Worm (Caenorhabditis elegans) whole organism, L1 larva: Measurements from ENCODE around the gene C10C6.3.

Source experiments
- C34B4.2 ChIP-seq: sonication (generic microtip); optimal IDR thresholded peaks from 2 replicates; lab custom pipeline; 2017; ENCODE audit warnings: mild to moderate bottlenecking, missing genetic modification characterization, missing compliant biosample characterization
- F16B12.6 ChIP-seq: fragments of 150-350 bp; optimal IDR thresholded peaks from 2 replicates; lab custom pipeline; 2014; ENCODE audit warnings: missing biosample characterization, missing genetic modification characterization
- aha-1 ChIP-seq: fragments of 150-350 bp; optimal IDR thresholded peaks from 2 replicates; lab custom pipeline; 2014; ENCODE audit warnings: missing biosample characterization, missing genetic modification characterization
- blmp-1 ChIP-seq: fragments of 150-350 bp; optimal IDR thresholded peaks from 2 replicates; lab custom pipeline; 2014; ENCODE audit warnings: missing biosample characterization, missing genetic modification characterization
- ceh-63 ChIP-seq: fragments of 200-800 bp; sonication (Bioruptor generic); optimal IDR thresholded peaks from 2 replicates; lab custom pipeline; 2018; ENCODE audit warnings: mild to moderate bottlenecking, missing genetic modification characterization, missing compliant biosample characterization
- ces-1 ChIP-seq: fragments of 150-350 bp; optimal IDR thresholded peaks from 2 replicates; lab custom pipeline; 2014; ENCODE audit warnings: missing biosample characterization, missing genetic modification reagents, missing genetic modification characterization
- dpl-1 ChIP-seq, 3 experiments: fragments of 150-350 bp in 2 of 3; sonication (generic microtip) in 1 of 3; optimal IDR thresholded peaks; 2 replicates each; lab custom pipeline; 2014 to 2017; ENCODE audit warnings: missing biosample characterization in 3 of 3, missing genetic modification characterization in 3 of 3, missing genetic modification reagents in 3 of 3
- efl-1 ChIP-seq, 4 experiments: fragments of 150-350 bp; optimal IDR thresholded peaks in 3 of 4; peaks in 1 of 4; 1 replicate in 1 of 4; 2 replicates in 3 of 4; lab custom pipeline; 2014; ENCODE audit warnings: missing biosample characterization in 2 of 4, missing genetic modification characterization in 2 of 4, missing genetic modification reagents in 2 of 4
- egl-27 ChIP-seq, 2 experiments: fragments of 150-350 bp in 1 of 2; sonication (generic microtip); optimal IDR thresholded peaks; 3 replicates each; lab custom pipeline; 2017 to 2018; ENCODE audit warnings: missing biosample characterization in 2 of 2, missing genetic modification characterization in 2 of 2, missing genetic modification reagents in 2 of 2
- elt-3 ChIP-seq, 6 experiments: fragments of 150-350 bp in 1 of 6; sonication (generic microtip); optimal IDR thresholded peaks; 2 replicates each; lab custom pipeline; 2017 to 2018; ENCODE audit warnings: missing biosample characterization in 6 of 6, missing genetic modification characterization in 6 of 6, inconsistent platforms in 1 of 6
- fkh-4 ChIP-seq: sonication (generic microtip); optimal IDR thresholded peaks from 2 replicates; lab custom pipeline; 2016; ENCODE audit warnings: missing compliant biosample characterization, missing genetic modification characterization, borderline replicate concordance
- fos-1 ChIP-seq: fragments of 150-350 bp; optimal IDR thresholded peaks from 2 replicates; lab custom pipeline; 2014; ENCODE audit warnings: missing biosample characterization, missing genetic modification characterization
- grh-1 ChIP-seq: fragments of 200-800 bp; sonication (Bioruptor generic); IDR thresholded peaks from 2 replicates; pipeline ENCODE4 v1.3.6; 2022; ENCODE audit warnings: missing genetic modification reagents, missing genetic modification characterization, missing compliant biosample characterization
- hlh-4 ChIP-seq: sonication (generic microtip); optimal IDR thresholded peaks from 2 replicates; lab custom pipeline; 2016; ENCODE audit warnings: mild to moderate bottlenecking, missing genetic modification characterization, missing compliant biosample characterization
- hpl-2 ChIP-seq: fragments of 150-350 bp; optimal IDR thresholded peaks from 2 replicates; lab custom pipeline; 2014; ENCODE audit warnings: missing biosample characterization, missing genetic modification reagents, missing genetic modification characterization
- irx-1 ChIP-seq: sonication (generic microtip); optimal IDR thresholded peaks from 2 replicates; lab custom pipeline; 2016; ENCODE audit warnings: missing genetic modification characterization, missing compliant biosample characterization
- lin-14 ChIP-seq: fragments of 200-800 bp; sonication (Bioruptor generic); optimal IDR thresholded peaks from 2 replicates; lab custom pipeline; 2018; ENCODE audit warnings: mild to moderate bottlenecking, missing genetic modification characterization, moderate library complexity, missing compliant biosample characterization
- lin-35 ChIP-seq, 2 experiments: fragments of 150-350 bp; optimal IDR thresholded peaks; 2 replicates each; lab custom pipeline; 2014; ENCODE audit warnings: missing biosample characterization in 2 of 2, missing genetic modification characterization in 2 of 2, missing genetic modification reagents in 2 of 2
- lin-39 ChIP-seq: fragments of 150-350 bp; optimal IDR thresholded peaks from 2 replicates; lab custom pipeline; 2014; ENCODE audit warnings: missing biosample characterization, missing genetic modification reagents, missing genetic modification characterization
- lir-3 ChIP-seq: sonication (generic microtip); optimal IDR thresholded peaks from 2 replicates; lab custom pipeline; 2016; ENCODE audit warnings: mild to moderate bottlenecking, missing genetic modification characterization, moderate library complexity, missing compliant biosample characterization; ENCODE audit not compliant: poor library complexity
- lsy-2 ChIP-seq, 2 experiments: fragments of 150-350 bp; optimal IDR thresholded peaks; 2 replicates each; lab custom pipeline; 2014; ENCODE audit warnings: missing biosample characterization in 2 of 2, missing genetic modification characterization in 2 of 2
- mab-9 ChIP-seq: fragments of 200-800 bp; sonication (Bioruptor generic); IDR thresholded peaks from 2 replicates; pipeline ENCODE4 v1.3.6; 2022; ENCODE audit warnings: missing genetic modification reagents, missing genetic modification characterization, missing compliant biosample characterization
- mef-2 ChIP-seq: fragments of 150-350 bp; optimal IDR thresholded peaks from 2 replicates; lab custom pipeline; 2014; ENCODE audit warnings: missing biosample characterization, missing genetic modification characterization
- mep-1 ChIP-seq: fragments of 150-350 bp; optimal IDR thresholded peaks from 2 replicates; lab custom pipeline; 2014; ENCODE audit warnings: missing biosample characterization, missing genetic modification characterization
- nhr-11 ChIP-seq: fragments of 150-350 bp; optimal IDR thresholded peaks from 2 replicates; lab custom pipeline; 2014; ENCODE audit warnings: missing biosample characterization, missing genetic modification characterization
- nhr-19 ChIP-seq: fragments of 200-800 bp; sonication (Bioruptor generic); conservative IDR thresholded peaks from 2 replicates; pipeline ENCODE4 v1.3.6; 2022; ENCODE audit warnings: missing genetic modification characterization, missing compliant biosample characterization
- nhr-20 ChIP-seq: sonication (generic microtip); optimal IDR thresholded peaks from 2 replicates; lab custom pipeline; 2016; ENCODE audit warnings: mild to moderate bottlenecking, missing genetic modification characterization, missing compliant biosample characterization
- nhr-28 ChIP-seq: fragments of 150-350 bp; optimal IDR thresholded peaks from 2 replicates; lab custom pipeline; 2014; ENCODE audit warnings: missing biosample characterization, missing genetic modification characterization
- nhr-47 ChIP-seq: sonication (generic microtip); optimal IDR thresholded peaks from 2 replicates; lab custom pipeline; 2016; ENCODE audit warnings: mild to moderate bottlenecking, missing genetic modification characterization, moderate library complexity, missing compliant biosample characterization
- nhr-71 ChIP-seq: sonication (generic microtip); optimal IDR thresholded peaks from 2 replicates; lab custom pipeline; 2016; ENCODE audit warnings: mild to moderate bottlenecking, missing genetic modification characterization, moderate library complexity, missing compliant biosample characterization
- nhr-85 ChIP-seq: sonication (generic microtip); peaks from one replicate; lab custom pipeline; 2016; ENCODE audit warnings: missing genetic modification characterization, inconsistent platforms, missing compliant biosample characterization
- nhr-90 ChIP-seq: sonication (generic microtip); optimal IDR thresholded peaks from 2 replicates; lab custom pipeline; 2016; ENCODE audit warnings: mild to moderate bottlenecking, missing genetic modification characterization, missing compliant biosample characterization; ENCODE audit not compliant: poor library complexity
- pag-3 ChIP-seq: sonication (generic microtip); optimal IDR thresholded peaks from 2 replicates; lab custom pipeline; 2017; ENCODE audit warnings: missing genetic modification characterization, mild to moderate bottlenecking, missing compliant biosample characterization, antibody characterized with exemption, borderline replicate concordance; ENCODE audit not compliant: insufficient read depth
- pax-3 ChIP-seq: fragments of 200-800 bp; sonication (Bioruptor generic); optimal IDR thresholded peaks from 2 replicates; lab custom pipeline; 2018; ENCODE audit warnings: mild to moderate bottlenecking, missing genetic modification characterization, moderate library complexity, missing compliant biosample characterization
- rnt-1 ChIP-seq: sonication (generic microtip); optimal IDR thresholded peaks from 2 replicates; lab custom pipeline; 2016; ENCODE audit warnings: mild to moderate bottlenecking, missing genetic modification characterization, moderate library complexity, missing compliant biosample characterization
- skn-1 ChIP-seq: fragments of 150-350 bp; optimal IDR thresholded peaks from 2 replicates; lab custom pipeline; 2014; ENCODE audit warnings: missing biosample characterization, missing genetic modification characterization
- snpc-4 ChIP-seq: fragments of 150-350 bp; optimal IDR thresholded peaks from 2 replicates; lab custom pipeline; 2014; ENCODE audit warnings: missing biosample characterization, missing genetic modification characterization
- snu-23 ChIP-seq: sonication (generic microtip); optimal IDR thresholded peaks from 2 replicates; lab custom pipeline; 2016; ENCODE audit warnings: missing genetic modification characterization, missing compliant biosample characterization
- sptf-1 ChIP-seq: fragments of 150-350 bp; optimal IDR thresholded peaks from 2 replicates; lab custom pipeline; 2014; ENCODE audit warnings: missing biosample characterization, missing genetic modification characterization
- tbx-2 ChIP-seq: sonication (generic microtip); optimal IDR thresholded peaks from 2 replicates; lab custom pipeline; 2016; ENCODE audit warnings: missing genetic modification characterization, missing compliant biosample characterization
- unc-130 ChIP-seq: fragments of 150-350 bp; optimal IDR thresholded peaks from 2 replicates; lab custom pipeline; 2017; ENCODE audit warnings: missing biosample characterization, missing genetic modification characterization, inconsistent platforms
- unc-98 ChIP-seq: fragments of 200-800 bp; sonication (Bioruptor generic); IDR thresholded peaks from 2 replicates; pipeline ENCODE4 v1.3.6; 2022; ENCODE audit warnings: missing genetic modification characterization, missing compliant biosample characterization
- vab-15 ChIP-seq: sonication (generic microtip); optimal IDR thresholded peaks from 2 replicates; lab custom pipeline; 2017; ENCODE audit warnings: missing genotype, mild to moderate bottlenecking, missing genetic modification characterization, missing compliant biosample characterization
- zag-1 ChIP-seq: fragments of 150-350 bp; optimal IDR thresholded peaks from 2 replicates; lab custom pipeline; 2014; ENCODE audit warnings: missing biosample characterization, missing genetic modification characterization

Gene C10C6.3

ce11 chrIV:11493899-11494298 is 28.9 kb upstream of the C10C6.3 start:
- TF ChIP-seq egl-27 (tag; optimal IDR thresholded peaks at IDR 0.05; lab: Kevin White, UChicago) (peak in 1 of 2 experiments; percentile 5), snpc-4 (no peak), efl-1 (optimal IDR thresholded peaks at IDR 0.05; lab: Kevin White, UChicago) (no peak), efl-1 (GFP tag; optimal IDR thresholded peaks at IDR 0.05 in 1 of 2; lab: Kevin White, UChicago) (peak in 1 of 2 experiments; percentile 8), ceh-63 (GFP tag; lab: Kevin White, UChicago) (no peak), sptf-1 (tag; lab: Kevin White, UChicago) (no peak), elt-3 (tag; optimal IDR thresholded peaks at IDR 0.05; lab: Kevin White, UChicago) (peak in 1 of 6 experiments; percentile 71), nhr-28 (tag; lab: Kevin White, UChicago) (no peak), blmp-1 (tag; lab: Kevin White, UChicago) (peak; percentile 90), mab-9 (no peak), nhr-85 (tag; lab: Kevin White, UChicago) (peak; percentile 49), hlh-4 (tag; lab: Kevin White, UChicago) (no peak), skn-1 (no peak), snu-23 (GFP tag; lab: Kevin White, UChicago) (peak; percentile 1), irx-1 (no peak), grh-1 (no peak), dpl-1 (GFP tag; optimal IDR thresholded peaks at IDR 0.05; lab: Kevin White, UChicago) (no peak), lin-35 (GFP tag; optimal IDR thresholded peaks at IDR 0.05; lab: Kevin White, UChicago) (peak in 1 of 2 experiments; percentile 8), fos-1 (tag; lab: Kevin White, UChicago) (no peak), lin-39 (no peak), hpl-2 (GFP tag; lab: Kevin White, UChicago) (no peak), rnt-1 (tag; lab: Kevin White, UChicago) (no peak), lir-3 (no peak), fkh-4 (tag; lab: Kevin White, UChicago) (no peak), C34B4.2 (tag; lab: Kevin White, UChicago) (no peak)

ce11 chrIV:11492345-11492744 is 27.3 kb upstream of the C10C6.3 start:
- TF ChIP-seq pag-3 (tag; lab: Kevin White, UChicago), result no peak
- TF ChIP-seq elt-3 (tag; optimal IDR thresholded peaks at IDR 0.05; lab: Kevin White, UChicago), result peak in 2 of 6 experiments; percentile 1 to 61
- no peak for TF ChIP-seq unc-130
- TF ChIP-seq hlh-4 (tag; lab: Kevin White, UChicago), result no peak
- no peak for TF ChIP-seq efl-1 (optimal IDR thresholded peaks at IDR 0.05; lab: Kevin White, UChicago)
- peak in 1 of 2 experiments; percentile 80 for TF ChIP-seq efl-1 (GFP tag; optimal IDR thresholded peaks at IDR 0.05 in 1 of 2; lab: Kevin White, UChicago)
- TF ChIP-seq nhr-85 (tag; lab: Kevin White, UChicago), result peak; percentile 57
- TF ChIP-seq fkh-4 (tag; lab: Kevin White, UChicago), result no peak
- TF ChIP-seq lsy-2 (tag; optimal IDR thresholded peaks at IDR 0.05; lab: Kevin White, UChicago), result no peak
- peak in 1 of 2 experiments; percentile 6 for TF ChIP-seq lin-35 (GFP tag; optimal IDR thresholded peaks at IDR 0.05; lab: Kevin White, UChicago)
- no peak for TF ChIP-seq vab-15
- TF ChIP-seq, all 84 proteins: peak for 4

ce11 chrIV:11491422-11491821 is 26.4 kb upstream of the C10C6.3 start:
- no peak for TF ChIP-seq zag-1 (tag; lab: Kevin White, UChicago)
- TF ChIP-seq lin-14 (GFP tag; lab: Kevin White, UChicago), result peak; percentile 85
- TF ChIP-seq aha-1 (tag; lab: Kevin White, UChicago), result no peak
- TF ChIP-seq lin-35 (GFP tag; optimal IDR thresholded peaks at IDR 0.05; lab: Kevin White, UChicago), result peak; percentile 9 to 54
- TF ChIP-seq nhr-85 (tag; lab: Kevin White, UChicago), result peak; percentile 98
- peak; percentile 74 for TF ChIP-seq nhr-71 (tag; lab: Kevin White, UChicago)
- no peak for TF ChIP-seq ces-1 (GFP tag; lab: Kevin White, UChicago)
- peak in 3 of 6 experiments; percentile 11 to 74 (median 67) for TF ChIP-seq elt-3 (tag; optimal IDR thresholded peaks at IDR 0.05; lab: Kevin White, UChicago)
- TF ChIP-seq grh-1, result peak; percentile 46; the same call in 1 of the 2 replicates
- peak; percentile 36; the same call in 1 of the 2 replicates for TF ChIP-seq nhr-19
- TF ChIP-seq pax-3, result no peak
- TF ChIP-seq blmp-1 (tag; lab: Kevin White, UChicago), result peak; percentile 94
- TF ChIP-seq lir-3, result no peak
- no peak for TF ChIP-seq nhr-11 (tag; lab: Kevin White, UChicago)
- peak in 1 of 2 experiments; percentile 0 for TF ChIP-seq efl-1 (optimal IDR thresholded peaks at IDR 0.05; lab: Kevin White, UChicago)
- TF ChIP-seq efl-1 (GFP tag; optimal IDR thresholded peaks at IDR 0.05 in 1 of 2; lab: Kevin White, UChicago), result peak in 1 of 2 experiments; percentile 35
- TF ChIP-seq irx-1, result no peak
- no peak for TF ChIP-seq ceh-63 (GFP tag; lab: Kevin White, UChicago)
- no peak for TF ChIP-seq mef-2 (tag; lab: Kevin White, UChicago)
- no peak for TF ChIP-seq hpl-2 (GFP tag; lab: Kevin White, UChicago)
- TF ChIP-seq nhr-20 (tag; lab: Kevin White, UChicago), result peak; percentile 83
- TF ChIP-seq nhr-90, result peak; percentile 69
- peak; percentile 25 for TF ChIP-seq tbx-2 (tag; lab: Kevin White, UChicago)
- no peak for TF ChIP-seq F16B12.6 (tag; lab: Kevin White, UChicago)
- TF ChIP-seq snu-23 (GFP tag; lab: Kevin White, UChicago), result peak; percentile 60
- TF ChIP-seq dpl-1 (GFP tag; optimal IDR thresholded peaks at IDR 0.05; lab: Kevin White, UChicago), result peak in 1 of 3 experiments; percentile 3
- TF ChIP-seq mep-1 (tag; lab: Kevin White, UChicago), result peak; percentile 33
- TF ChIP-seq unc-98 (GFP tag; lab: Robert Waterston, UW), result no peak
- TF ChIP-seq lsy-2 (tag; optimal IDR thresholded peaks at IDR 0.05; lab: Kevin White, UChicago), result peak in 1 of 2 experiments; percentile 60
- peak; percentile 33 for TF ChIP-seq nhr-47
